Worm (Caenorhabditis elegans): ENCODE measurements around the gene sri-36.
"Not testable (repeated sequence)": the region's sequence is repeated elsewhere in the genome, so short reads cannot be mapped to it uniquely, and the experiment has no call there.

DNA sequence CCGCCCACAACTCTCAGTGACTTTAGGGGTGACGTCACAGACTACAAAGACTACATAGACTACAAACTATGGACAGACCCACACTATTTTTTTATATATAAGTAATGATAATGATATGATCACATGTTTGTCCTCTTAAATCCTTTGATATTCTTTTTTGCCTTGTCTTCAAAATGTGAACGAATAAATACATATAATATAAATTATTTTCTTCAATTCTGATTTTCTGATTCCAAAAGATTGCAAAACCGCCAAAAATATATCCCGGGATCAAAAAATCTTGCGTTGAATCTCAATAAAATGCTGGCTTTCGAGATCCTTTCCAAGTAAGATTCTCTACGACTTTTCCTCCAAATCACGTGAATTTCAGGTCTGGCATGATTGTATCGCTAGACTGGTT is 14.8 kb upstream of the sri-36 start, which contains the start of gene F33H12.1:
- TF ChIP-seq ces-1 (GFP tag; optimal IDR thresholded peaks at IDR 0.05); sptf-1 (tag; optimal IDR thresholded peaks at IDR 0.05): not testable (repeated sequence)

All from whole organism, mixed stage, embryonic.